Fruit fly (Drosophila melanogaster) whole organism, pupa: ENCODE results near the gene CG6236.

Source experiments
- CG10348 ChIP-seq: fragments of 200-800 bp; sonication (Bioruptor generic); IDR thresholded peaks from 2 replicates; pipeline ENCODE4 v1.3.6; 2022; ENCODE audit warnings: missing biosample characterization, missing genetic modification characterization
- CG12605 ChIP-seq: fragments of 200-800 bp; sonication (Bioruptor generic); IDR thresholded peaks from 2 replicates; pipeline ENCODE4 v1.3.6; 2022; ENCODE audit warnings: missing biosample characterization, missing genetic modification characterization
- CG13204 ChIP-seq: fragments of 200-800 bp; sonication (Bioruptor generic); optimal IDR thresholded peaks from 2 replicates; lab custom pipeline; 2018; ENCODE audit warnings: missing biosample characterization, mild to moderate bottlenecking, missing genetic modification characterization, moderate library complexity
- CG14655 ChIP-seq: fragments of 200-800 bp; sonication (Bioruptor generic); optimal IDR thresholded peaks from 3 replicates; lab custom pipeline; 2017; ENCODE audit warnings: mild to moderate bottlenecking, missing biosample characterization, missing genetic modification reagents, missing genetic modification characterization
- CG15710 ChIP-seq: fragments of 200-800 bp; sonication (Bioruptor generic); optimal IDR thresholded peaks from 2 replicates; lab custom pipeline; 2018; ENCODE audit warnings: missing biosample characterization, mild to moderate bottlenecking, missing genetic modification characterization, moderate library complexity
- CG17806 ChIP-seq: fragments of 200-800 bp; sonication (Bioruptor generic); optimal IDR thresholded peaks from 2 replicates; lab custom pipeline; 2018; ENCODE audit warnings: missing biosample characterization, mild to moderate bottlenecking, missing genetic modification characterization, moderate library complexity
- CG32121 ChIP-seq: fragments of 200-800 bp; sonication (Bioruptor generic); IDR thresholded peaks from 2 replicates; pipeline ENCODE4 v1.3.6; 2022; ENCODE audit warnings: missing biosample characterization, missing genetic modification characterization
- CG34367 ChIP-seq: fragments of 200-800 bp; sonication (Bioruptor generic); optimal IDR thresholded peaks from 2 replicates; lab custom pipeline; 2018; ENCODE audit warnings: missing biosample characterization, mild to moderate bottlenecking, missing genetic modification characterization
- CG4496 ChIP-seq: fragments of 200-800 bp; sonication (Bioruptor generic); IDR thresholded peaks from 3 replicates; pipeline ENCODE4 v1.3.6; 2022; ENCODE audit warnings: missing biosample characterization, missing genetic modification characterization
- CG8159 ChIP-seq: fragments of 200-800 bp; sonication (Bioruptor generic); optimal IDR thresholded peaks from 3 replicates; lab custom pipeline; 2018; ENCODE audit warnings: missing biosample characterization, mild to moderate bottlenecking, missing genetic modification characterization, moderate library complexity
- CG8301 ChIP-seq: fragments of 200-800 bp; sonication (Bioruptor generic); optimal IDR thresholded peaks from 2 replicates; lab custom pipeline; 2018; ENCODE audit warnings: missing biosample characterization, mild to moderate bottlenecking, missing genetic modification characterization
- CG9948 ChIP-seq: fragments of 200-800 bp; sonication (Bioruptor generic); optimal IDR thresholded peaks from 2 replicates; lab custom pipeline; 2018; ENCODE audit warnings: missing biosample characterization, mild to moderate bottlenecking, missing genetic modification characterization, moderate library complexity
- D1 ChIP-seq: fragments of 200-800 bp; sonication (Bioruptor generic); optimal IDR thresholded peaks from 2 replicates; lab custom pipeline; 2018; ENCODE audit warnings: missing biosample characterization, mild to moderate bottlenecking, missing genetic modification characterization, moderate library complexity
- EcR ChIP-seq: fragments of 200-800 bp; sonication (Bioruptor generic); optimal IDR thresholded peaks from 3 replicates; lab custom pipeline; 2019; ENCODE audit warnings: missing biosample characterization, missing genetic modification characterization, mild to moderate bottlenecking, moderate library complexity, missing genetic modification reagents
- Ets98B ChIP-seq: fragments of 200-800 bp; sonication (Bioruptor generic); IDR thresholded peaks from 2 replicates; pipeline ENCODE4 v1.3.6; 2022; ENCODE audit warnings: missing biosample characterization, missing genetic modification characterization
- Pif1A ChIP-seq: fragments of 200-800 bp; sonication (Bioruptor generic); optimal IDR thresholded peaks from 3 replicates; lab custom pipeline; 2016; ENCODE audit warnings: missing biosample characterization, missing genetic modification characterization
- Pif1B ChIP-seq: fragments of 200-800 bp; sonication (Bioruptor generic); optimal IDR thresholded peaks from 3 replicates; lab custom pipeline; 2016; ENCODE audit warnings: missing biosample characterization, missing genetic modification characterization
- Snoo ChIP-seq: fragments of 200-800 bp; sonication (Bioruptor generic); optimal IDR thresholded peaks from 3 replicates; lab custom pipeline; 2017; ENCODE audit warnings: missing biosample characterization, mild to moderate bottlenecking, missing genetic modification characterization, inconsistent platforms
- fd96Ca ChIP-seq: fragments of 200-800 bp; sonication (Bioruptor generic); IDR thresholded peaks from 3 replicates; pipeline ENCODE4 v1.3.6; 2022; ENCODE audit warnings: missing biosample characterization, missing genetic modification characterization
- gl ChIP-seq: fragments of 200-800 bp; sonication (Bioruptor generic); optimal IDR thresholded peaks from 2 replicates; lab custom pipeline; 2018; ENCODE audit warnings: missing biosample characterization, mild to moderate bottlenecking, missing genetic modification characterization
- rn ChIP-seq: fragments of 200-800 bp; sonication (Bioruptor generic); IDR thresholded peaks from 2 replicates; pipeline ENCODE4 v1.3.6; 2022; ENCODE audit warnings: missing biosample characterization, missing genetic modification characterization

Gene CG6236

dm6 chr3R:15342432-15342925 is 14.4 kb upstream of the CG6236 start:
- TF ChIP-seq CG32121 (GFP tag; lab: Robert Waterston, UW) (peak; percentile 57; the same call in 1 of the 2 replicates), Snoo (no peak), CG13204 (GFP tag; lab: Kevin White, UChicago) (no peak), CG8301 (tag; lab: Kevin White, UChicago) (no peak), D1 (tag; lab: Kevin White, UChicago) (no peak), rn (GFP tag; lab: Robert Waterston, UW) (no peak), CG34367 (no peak), CG4496 (GFP tag; lab: Robert Waterston, UW) (peak; percentile 61; the same call in 2 of the 3 replicates), Ets98B (peak; percentile 51; the same call in 1 of the 2 replicates), CG14655 (GFP tag; lab: Kevin White, UChicago) (no peak), CG12605 (no peak), CG10348 (GFP tag; lab: Robert Waterston, UW) (no peak), gl (tag; lab: Kevin White, UChicago) (no peak), fd96Ca (GFP tag; lab: Robert Waterston, UW) (peak; percentile 55; the same call in 1 of the 3 replicates), CG15710 (tag; lab: Kevin White, UChicago) (no peak), EcR (GFP tag; lab: Kevin White, UChicago) (no peak)

dm6 chr3R:15340052-15340732 is 12.1 kb upstream of the CG6236 start, which contains the start of gene SerRS-m:
Gene SerRS-m, plus strand, starts transcription at chr3R:15340667.
- TF ChIP-seq fd96Ca (GFP tag; lab: Robert Waterston, UW): no peak
- TF ChIP-seq EcR (GFP tag; lab: Kevin White, UChicago): no peak
- no peak for TF ChIP-seq CG14655 (GFP tag; lab: Kevin White, UChicago)
- TF ChIP-seq rn (GFP tag; lab: Robert Waterston, UW): no peak
- no peak for TF ChIP-seq Pif1B (GFP tag; lab: Kevin White, UChicago)
- TF ChIP-seq CG17806 (tag; lab: Kevin White, UChicago): no peak
- no peak for TF ChIP-seq Snoo

DNA sequence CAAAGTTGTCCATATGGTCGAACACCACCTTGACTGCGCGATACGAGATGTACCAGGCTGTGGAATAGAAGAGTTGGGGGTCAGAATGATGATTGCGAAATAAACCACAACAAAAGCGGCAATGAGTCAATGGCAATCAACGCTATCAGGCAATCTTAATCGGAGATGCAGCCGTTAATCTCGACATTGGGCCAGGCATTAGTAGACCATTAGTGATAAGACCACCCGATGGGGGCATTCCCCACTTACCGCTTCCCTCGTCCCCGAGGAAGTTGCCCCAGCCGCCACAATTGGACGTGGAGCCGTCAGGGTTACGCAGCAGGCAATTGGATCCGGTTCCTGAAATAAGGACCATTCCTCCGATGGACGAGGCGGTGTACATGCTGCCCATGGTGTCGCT is 11.0 kb upstream of the CG6236 start:
- no peak for TF ChIP-seq CG9948
- TF ChIP-seq CG32121 (GFP tag; lab: Robert Waterston, UW): no peak
- TF ChIP-seq D1 (tag; lab: Kevin White, UChicago): no peak
- no peak for TF ChIP-seq gl (tag; lab: Kevin White, UChicago)
- TF ChIP-seq fd96Ca (GFP tag; lab: Robert Waterston, UW): no peak
- no peak for TF ChIP-seq CG13204 (GFP tag; lab: Kevin White, UChicago)
- no peak for TF ChIP-seq Snoo
- no peak for TF ChIP-seq rn (GFP tag; lab: Robert Waterston, UW)
- no peak for TF ChIP-seq CG10348 (GFP tag; lab: Robert Waterston, UW)
- no peak for TF ChIP-seq Pif1A (GFP tag; lab: Kevin White, UChicago)
- TF ChIP-seq, all 21 proteins: peak for 0

dm6 chr3R:15332994-15333393 is 4.9 kb upstream of the CG6236 start, which contains the start of the genes Fkbp39 and Cyfip:
Gene Fkbp39, minus strand, starts transcription at chr3R:15333133.
Gene Cyfip, plus strand, starts transcription at chr3R:15333266.
- no peak for TF ChIP-seq EcR (GFP tag; lab: Kevin White, UChicago)
- TF ChIP-seq CG13204 (GFP tag; lab: Kevin White, UChicago): no peak
- TF ChIP-seq CG4496 (GFP tag; lab: Robert Waterston, UW): peak; percentile 11; the same call in 1 of the 3 replicates
- TF ChIP-seq fd96Ca (GFP tag; lab: Robert Waterston, UW): no peak
- no peak for TF ChIP-seq Snoo
- no peak for TF ChIP-seq Pif1A (GFP tag; lab: Kevin White, UChicago)

dm6 chr3R:15330472-15330871 is 2.4 kb upstream of the CG6236 start, which contains the start of gene mRpL9:
Gene mRpL9, plus strand, starts transcription at chr3R:15330738.
- TF ChIP-seq Snoo (no peak), CG34367 (no peak), CG15710 (tag; lab: Kevin White, UChicago) (peak; percentile 5), CG9948 (no peak), CG17806 (tag; lab: Kevin White, UChicago) (no peak)

DNA sequence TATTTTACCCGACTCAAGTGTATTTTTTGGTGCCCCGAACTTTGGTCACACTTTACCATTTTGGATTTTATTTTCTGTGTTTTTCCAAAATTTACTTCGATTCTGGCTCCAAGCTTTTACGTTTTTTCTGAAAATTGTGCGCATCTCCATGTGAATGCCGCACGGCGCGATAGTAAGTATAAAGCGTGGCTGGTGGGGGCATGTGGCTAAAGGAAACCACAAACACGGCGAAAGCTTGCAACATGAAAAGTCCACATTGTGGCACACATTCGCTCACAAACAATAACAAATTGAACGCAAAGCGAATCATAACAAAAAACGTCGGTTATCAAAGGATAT is 7.4 kb downstream of the CG6236 start, which contains the start of gene ear:
ear (plus strand) TSS at position 10 of the 339 bp plus-strand sequence.
- TF ChIP-seq D1 (tag; lab: Kevin White, UChicago): no peak
- no peak for TF ChIP-seq CG9948
- TF ChIP-seq CG4496 (GFP tag; lab: Robert Waterston, UW): no peak
- TF ChIP-seq CG8159 (tag; lab: Kevin White, UChicago): no peak
- no peak for TF ChIP-seq Ets98B
- no peak for TF ChIP-seq CG17806 (tag; lab: Kevin White, UChicago)
- TF ChIP-seq CG14655 (GFP tag; lab: Kevin White, UChicago): no peak
- TF ChIP-seq CG32121 (GFP tag; lab: Robert Waterston, UW): no peak
- TF ChIP-seq gl (tag; lab: Kevin White, UChicago): no peak
- no peak for TF ChIP-seq Pif1A (GFP tag; lab: Kevin White, UChicago)
- no peak for TF ChIP-seq EcR (GFP tag; lab: Kevin White, UChicago)
- TF ChIP-seq CG34367: no peak
- TF ChIP-seq fd96Ca (GFP tag; lab: Robert Waterston, UW): no peak
- TF ChIP-seq CG10348 (GFP tag; lab: Robert Waterston, UW): no peak
- TF ChIP-seq Pif1B (GFP tag; lab: Kevin White, UChicago): no peak
- TF ChIP-seq CG13204 (GFP tag; lab: Kevin White, UChicago): no peak
- no peak for TF ChIP-seq rn (GFP tag; lab: Robert Waterston, UW)
- TF ChIP-seq CG8301 (tag; lab: Kevin White, UChicago): no peak
- TF ChIP-seq CG12605: no peak
- TF ChIP-seq Snoo: no peak
